Fruit fly (Drosophila melanogaster) whole organism, embryonic: ENCODE measurements around the gene CG31459.

Experiments
- Bgb ChIP-seq: fragments of 200-800 bp; sonication (Bioruptor generic); IDR thresholded peaks from 2 replicates; pipeline ENCODE4 v1.3.6; 2022; ENCODE audit warnings: missing biosample characterization, missing genetic modification characterization; ENCODE audit not compliant: partially characterized antibody
- CG10366 ChIP-seq: fragments of 200-800 bp; sonication (Bioruptor generic); IDR thresholded peaks from 2 replicates; pipeline ENCODE4 v1.3.6; 2022; ENCODE audit warnings: missing biosample characterization, missing genetic modification characterization
- CG12236 ChIP-seq: fragments of 200-800 bp; sonication (Bioruptor generic); optimal IDR thresholded peaks from 2 replicates; lab custom pipeline; 2016; ENCODE audit warnings: missing biosample characterization, missing genetic modification characterization
- CG1233 ChIP-seq: fragments of 200-800 bp; sonication (Bioruptor generic); optimal IDR thresholded peaks from 4 replicates; lab custom pipeline; 2018; ENCODE audit warnings: missing biosample characterization, mild to moderate bottlenecking, missing genetic modification characterization
- CG12659 ChIP-seq: fragments of 200-800 bp; sonication (Bioruptor generic); optimal IDR thresholded peaks from 3 replicates; lab custom pipeline; 2017; ENCODE audit warnings: mild to moderate bottlenecking, missing biosample characterization, missing genetic modification reagents, missing genetic modification characterization
- CG13296 ChIP-seq: fragments of 200-800 bp; sonication (Bioruptor generic); optimal IDR thresholded peaks from 3 replicates; lab custom pipeline; 2018; ENCODE audit warnings: missing biosample characterization, mild to moderate bottlenecking, missing genetic modification characterization
- CG1529 ChIP-seq: fragments of 200-800 bp; sonication (Bioruptor generic); optimal IDR thresholded peaks from 3 replicates; lab custom pipeline; 2018; ENCODE audit warnings: missing biosample characterization, missing genetic modification characterization
- CG15514 ChIP-seq: fragments of 200-800 bp; sonication (Bioruptor generic); optimal IDR thresholded peaks from 3 replicates; lab custom pipeline; 2017; ENCODE audit warnings: missing biosample characterization, missing genetic modification characterization, mild to moderate bottlenecking, moderate library complexity, missing genetic modification reagents
- CG15601 ChIP-seq: fragments of 200-800 bp; sonication (Bioruptor generic); optimal IDR thresholded peaks from 3 replicates; lab custom pipeline; 2019; ENCODE audit warnings: missing biosample characterization, mild to moderate bottlenecking, missing genetic modification characterization, moderate library complexity
- CG15696 ChIP-seq: fragments of 200-800 bp; sonication (Bioruptor generic); optimal IDR thresholded peaks from 2 replicates; lab custom pipeline; 2019; ENCODE audit warnings: missing biosample characterization, mild to moderate bottlenecking, missing genetic modification characterization, moderate library complexity
- CG1647 ChIP-seq: fragments of 200-800 bp; sonication (Bioruptor generic); optimal IDR thresholded peaks from 3 replicates; lab custom pipeline; 2016; ENCODE audit warnings: missing biosample characterization, missing genetic modification characterization
- CG17361 ChIP-seq: fragments of 200-800 bp; sonication (Bioruptor generic); IDR thresholded peaks from 3 replicates; pipeline ENCODE4 v1.3.6; 2022; ENCODE audit warnings: missing biosample characterization, missing genetic modification characterization
- CG18599 ChIP-seq: fragments of 200-800 bp; sonication (Bioruptor generic); optimal IDR thresholded peaks from 3 replicates; lab custom pipeline; 2017; ENCODE audit warnings: missing biosample characterization, missing genetic modification characterization, mild to moderate bottlenecking, moderate library complexity, missing genetic modification reagents
- CG2202 ChIP-seq: fragments of 200-800 bp; sonication (Bioruptor generic); optimal IDR thresholded peaks from 2 replicates; lab custom pipeline; 2018; ENCODE audit warnings: missing biosample characterization, mild to moderate bottlenecking, missing genetic modification characterization
- CG2678 ChIP-seq: fragments of 200-800 bp; sonication (Bioruptor generic); optimal IDR thresholded peaks from 3 replicates; lab custom pipeline; 2019; ENCODE audit warnings: missing biosample characterization, mild to moderate bottlenecking, missing genetic modification characterization, moderate library complexity
- CG2875 ChIP-seq: fragments of 200-800 bp; sonication (Bioruptor generic); optimal IDR thresholded peaks from 2 replicates; lab custom pipeline; 2017; ENCODE audit warnings: missing biosample characterization, mild to moderate bottlenecking, missing genetic modification characterization, missing genetic modification reagents
- CG34422 ChIP-seq: fragments of 200-800 bp; sonication (Bioruptor generic); IDR thresholded peaks from 3 replicates; pipeline ENCODE4 v1.3.6; 2022; ENCODE audit warnings: missing biosample characterization, missing genetic modification characterization
- CG8924 ChIP-seq: fragments of 200-800 bp; optimal IDR thresholded peaks from 3 replicates; lab custom pipeline; 2019; ENCODE audit warnings: missing biosample characterization, mild to moderate bottlenecking, missing genetic modification characterization, moderate library complexity
- CG9932 ChIP-seq: fragments of 200-800 bp; sonication (Bioruptor generic); IDR thresholded peaks from 2 replicates; pipeline ENCODE4 v1.3.6; 2022; ENCODE audit warnings: missing biosample characterization, missing genetic modification characterization
- D ChIP-seq, 2 experiments: fragments of 200-800 bp in 1 of 2; fragments of >200 bp in 1 of 2; sonication (Bioruptor generic) in 1 of 2; optimal IDR thresholded peaks; 2 replicates in 1 of 2; 3 replicates in 1 of 2; lab custom pipeline; 2017; ENCODE audit warnings: mild to moderate bottlenecking in 1 of 2, missing biosample characterization in 1 of 2, missing genetic modification characterization in 1 of 2, missing genetic modification reagents in 1 of 2
- ERR ChIP-seq: fragments of 200-800 bp; sonication (Bioruptor generic); optimal IDR thresholded peaks from 2 replicates; lab custom pipeline; 2016; ENCODE audit warnings: missing biosample characterization, missing genetic modification characterization
- Gsc ChIP-seq: fragments of 200-800 bp; sonication (Bioruptor generic); IDR thresholded peaks from 2 replicates; pipeline ENCODE4 v1.3.6; 2022; ENCODE audit warnings: missing biosample characterization, missing genetic modification characterization
- Mrtf ChIP-seq: fragments of 200-800 bp; sonication (Bioruptor generic); IDR thresholded peaks from 3 replicates; pipeline ENCODE4 v1.3.6; 2022; ENCODE audit warnings: missing biosample characterization, missing genetic modification characterization
- Sry-δ ChIP-seq: fragments of 200-800 bp; sonication (Bioruptor generic); optimal IDR thresholded peaks from 2 replicates; lab custom pipeline; 2016; ENCODE audit warnings: missing biosample characterization, missing genetic modification characterization
- al ChIP-seq: fragments of 200-800 bp; sonication (Bioruptor generic); IDR thresholded peaks from 2 replicates; pipeline ENCODE4 v1.3.6; 2022; ENCODE audit warnings: missing biosample characterization, missing genetic modification characterization
- az2 ChIP-seq: fragments of 200-800 bp; sonication (Bioruptor generic); optimal IDR thresholded peaks from 3 replicates; lab custom pipeline; 2016; ENCODE audit warnings: missing biosample characterization, missing genetic modification characterization
- bcd ChIP-seq: fragments of 200-800 bp; sonication (Bioruptor generic); optimal IDR thresholded peaks from 2 replicates; lab custom pipeline; 2017; ENCODE audit warnings: missing biosample characterization, mild to moderate bottlenecking, missing genetic modification characterization
- btn ChIP-seq: fragments of 200-800 bp; sonication (Bioruptor generic); optimal IDR thresholded peaks from 2 replicates; lab custom pipeline; 2016; ENCODE audit warnings: missing biosample characterization, missing genetic modification characterization
- dm ChIP-seq: fragments of 200-800 bp; sonication (Bioruptor generic); optimal IDR thresholded peaks from 3 replicates; lab custom pipeline; 2016; ENCODE audit warnings: missing biosample characterization, missing genetic modification characterization
- en ChIP-seq: fragments of 200-800 bp; sonication (Bioruptor generic); optimal IDR thresholded peaks from 2 replicates; lab custom pipeline; 2016; ENCODE audit warnings: missing biosample characterization, missing genetic modification characterization
- eyg ChIP-seq: fragments of 200-800 bp; sonication (Bioruptor generic); optimal IDR thresholded peaks from 3 replicates; lab custom pipeline; 2016; ENCODE audit warnings: missing biosample characterization, missing genetic modification characterization
- fru ChIP-seq: fragments of >200 bp; optimal IDR thresholded peaks from 2 replicates; lab custom pipeline; 2017
- gce ChIP-seq: fragments of 200-800 bp; sonication (Bioruptor generic); IDR thresholded peaks from 3 replicates; pipeline ENCODE4 v1.3.6; 2022; ENCODE audit warnings: missing biosample characterization, missing genetic modification characterization
- gcm2 ChIP-seq: fragments of 200-800 bp; sonication (Bioruptor generic); optimal IDR thresholded peaks from 2 replicates; lab custom pipeline; 2016; ENCODE audit warnings: missing biosample characterization, missing genetic modification characterization
- gro ChIP-seq: fragments of 200-800 bp; sonication (Bioruptor generic); optimal IDR thresholded peaks from 2 replicates; lab custom pipeline; 2016; ENCODE audit warnings: missing biosample characterization, missing genetic modification characterization
- gsb ChIP-seq: fragments of 200-800 bp; sonication (Bioruptor generic); IDR thresholded peaks from 2 replicates; pipeline ENCODE4 v1.3.6; 2022; ENCODE audit warnings: missing biosample characterization, missing genetic modification characterization
- her ChIP-seq: fragments of 200-800 bp; sonication (Bioruptor generic); optimal IDR thresholded peaks from 2 replicates; lab custom pipeline; 2016; ENCODE audit warnings: missing biosample characterization, missing genetic modification characterization
- ind ChIP-seq: fragments of 200-800 bp; sonication (Bioruptor generic); optimal IDR thresholded peaks from 3 replicates; lab custom pipeline; 2016; ENCODE audit warnings: missing biosample characterization, missing genetic modification characterization
- inv ChIP-seq: fragments of 200-800 bp; sonication (Bioruptor generic); IDR thresholded peaks from 2 replicates; pipeline ENCODE4 v1.3.6; 2022; ENCODE audit warnings: missing biosample characterization, missing genetic modification characterization; ENCODE audit not compliant: partially characterized antibody
- jing ChIP-seq: fragments of 200-800 bp; sonication (Bioruptor generic); optimal IDR thresholded peaks from 2 replicates; lab custom pipeline; 2018; ENCODE audit warnings: missing biosample characterization, mild to moderate bottlenecking, missing genetic modification characterization
- lmd ChIP-seq: fragments of 200-800 bp; sonication (Bioruptor generic); IDR thresholded peaks from 2 replicates; pipeline ENCODE4 v1.3.6; 2022; ENCODE audit warnings: missing biosample characterization, missing genetic modification characterization
- nom ChIP-seq: fragments of 200-800 bp; sonication (Bioruptor generic); optimal IDR thresholded peaks from 2 replicates; lab custom pipeline; 2017; ENCODE audit warnings: missing biosample characterization, missing genetic modification characterization, mild to moderate bottlenecking, moderate library complexity, missing genetic modification reagents
- pnt ChIP-seq: fragments of 200-800 bp; sonication (Bioruptor generic); optimal IDR thresholded peaks from 3 replicates; lab custom pipeline; 2016; ENCODE audit warnings: missing biosample characterization, missing genetic modification characterization
- scrt ChIP-seq: fragments of 200-800 bp; sonication (Bioruptor generic); optimal IDR thresholded peaks from 2 replicates; lab custom pipeline; 2018; ENCODE audit warnings: missing biosample characterization, mild to moderate bottlenecking, missing genetic modification characterization, moderate library complexity
- sim ChIP-seq: fragments of 200-800 bp; sonication (Bioruptor generic); IDR thresholded peaks from 2 replicates; pipeline ENCODE4 v1.3.6; 2022; ENCODE audit warnings: missing biosample characterization, missing genetic modification characterization
- tio ChIP-seq: fragments of 200-800 bp; sonication (Bioruptor generic); optimal IDR thresholded peaks from 2 replicates; lab custom pipeline; 2017; ENCODE audit warnings: missing biosample characterization, missing genetic modification characterization, inconsistent platforms
- tll ChIP-seq, 2 experiments: fragments of 200-800 bp in 1 of 2; fragments of >200 bp in 1 of 2; sonication (Bioruptor generic) in 1 of 2; optimal IDR thresholded peaks; 2 replicates each; lab custom pipeline; 2017 to 2019; ENCODE audit warnings: missing biosample characterization in 2 of 2, missing genetic modification characterization in 2 of 2, mild to moderate bottlenecking in 1 of 2, moderate library complexity in 1 of 2
- twi ChIP-seq: fragments of 200-800 bp; optimal IDR thresholded peaks from 2 replicates; lab custom pipeline; 2019; ENCODE audit warnings: missing biosample characterization, mild to moderate bottlenecking, missing genetic modification characterization, moderate library complexity
- wek ChIP-seq: fragments of 200-800 bp; sonication (Bioruptor generic); optimal IDR thresholded peaks from 3 replicates; lab custom pipeline; 2018; ENCODE audit warnings: missing biosample characterization, mild to moderate bottlenecking, missing genetic modification characterization, moderate library complexity

Gene CG31459

dm6 chr3R:19875118-19875887, 34.7 kb downstream of the CG31459 start, which contains the start of gene Mrp5 (continued):
- TF ChIP-seq CG1647 (GFP tag; lab: Kevin White, UChicago) (no peak), inv (GFP tag; lab: Robert Waterston, UW) (no peak), gcm2 (no peak), twi (tag; lab: Kevin White, UChicago) (no peak), tll (GFP tag; optimal IDR thresholded peaks at IDR 0.05; lab: Kevin White, UChicago) (no peak), Sry-δ (no peak), Bgb (GFP tag; lab: Robert Waterston, UW) (0 out of 2 replicates have a peak, but pooled peaks have one; percentile 36), gce (GFP tag; lab: Robert Waterston, UW) (peak; percentile 43; the same call in 1 of the 3 replicates), nom (GFP tag; lab: Kevin White, UChicago) (peak; percentile 56), bcd (peak; percentile 15), CG18599 (GFP tag; lab: Kevin White, UChicago) (peak; percentile 36), jing (GFP tag; lab: Kevin White, UChicago) (no peak), CG15514 (GFP tag; lab: Kevin White, UChicago) (peak; percentile 32), CG2678 (tag; lab: Kevin White, UChicago) (peak; percentile 40), ind (peak; percentile 38), fru (lab: Kevin White, UChicago) (no peak), tio (GFP tag; lab: Kevin White, UChicago) (peak; percentile 20), CG2875 (no peak), CG15696 (no peak), en (no peak), sim (GFP tag; lab: Robert Waterston, UW) (0 out of 2 replicates have a peak, but pooled peaks have one; percentile 49), CG12236 (GFP tag; lab: Kevin White, UChicago) (no peak), pnt (no peak), CG15601 (tag; lab: Kevin White, UChicago) (no peak), CG1233 (no peak), az2 (GFP tag; lab: Kevin White, UChicago) (peak; percentile 40), scrt (no peak), al (GFP tag; lab: Robert Waterston, UW) (peak; percentile 32; the same call in 1 of the 2 replicates), gro (GFP tag; lab: Kevin White, UChicago) (peak; percentile 24), wek (GFP tag; lab: Kevin White, UChicago) (peak; percentile 64), btn (GFP tag; lab: Kevin White, UChicago) (no peak), D (optimal IDR thresholded peaks at IDR 0.05; lab: Kevin White, UChicago) (no peak), D (GFP tag; optimal IDR thresholded peaks at IDR 0.05; lab: Kevin White, UChicago) (peak; percentile 25), CG1529 (GFP tag; lab: Kevin White, UChicago) (no peak), Gsc (GFP tag; lab: Robert Waterston, UW) (no peak), dm (GFP tag; lab: Kevin White, UChicago) (no peak), her (no peak), ERR (GFP tag; lab: Kevin White, UChicago) (no peak), CG2202 (tag; lab: Kevin White, UChicago) (no peak), CG17361 (GFP tag; lab: Robert Waterston, UW) (peak; percentile 40; the same call in 1 of the 3 replicates), CG8924 (peak; percentile 13), gsb (GFP tag; lab: Robert Waterston, UW) (no peak), CG10366 (GFP tag; lab: Robert Waterston, UW) (peak; percentile 69), lmd (GFP tag; lab: Robert Waterston, UW) (peak; percentile 65), CG13296 (peak; percentile 24), Mrtf (peak; percentile 36; the same call in 2 of the 3 replicates), eyg (GFP tag; lab: Kevin White, UChicago) (no peak), CG34422 (GFP tag; lab: Robert Waterston, UW) (peak; percentile 57; the same call in 2 of the 3 replicates), CG9932 (GFP tag; lab: Robert Waterston, UW) (no peak; the same call in 1 of the 2 replicates), CG12659 (peak; percentile 26)
